Fruit fly (Drosophila melanogaster): ENCODE data around the gene CG3176.
A peak's percentile ranks its signal among the peaks of the same experiment; 100 is the strongest.

The CG3176 gene

dm6 chrX:526479-527071, 44.9 kb downstream of the CG3176 start (continued):
- TF ChIP-seq bsh (GFP tag; optimal IDR thresholded peaks at IDR 0.05) (peak in 1 of 2 experiments; percentile 59), Xrp1 (GFP tag; IDR thresholded peaks at IDR 0.05) (peak; percentile 89), sens (GFP tag) (peak; percentile 95), CG13894 (tag; optimal IDR thresholded peaks at IDR 0.05) (peak; percentile 25), ind (GFP tag; optimal IDR thresholded peaks at IDR 0.05) (no peak), CG8359 (GFP tag; optimal IDR thresholded peaks at IDR 0.05; ENCODE audit: borderline replicate concordance) (peak; percentile 53), pros (GFP tag; optimal IDR thresholded peaks at IDR 0.05) (peak; percentile 75), eve (GFP tag; optimal IDR thresholded peaks at IDR 0.05) (peak in 1 of 2 experiments; percentile 93), CG15514 (GFP tag; optimal IDR thresholded peaks at IDR 0.05) (no peak), dm (GFP tag; optimal IDR thresholded peaks at IDR 0.05) (peak; percentile 47), E2f2 (GFP tag; IDR thresholded peaks at IDR 0.05) (no peak), CG31441 (GFP tag; IDR thresholded peaks at IDR 0.05) (peak; percentile 66), CG9609 (GFP tag; optimal IDR thresholded peaks at IDR 0.05) (peak; percentile 47), pfk (GFP tag; optimal IDR thresholded peaks at IDR 0.05) (peak; percentile 53), CG10959 (GFP tag; IDR thresholded peaks at IDR 0.05) (peak; percentile 91), vvl (GFP tag; IDR thresholded peaks at IDR 0.05) (peak; percentile 28; the same call in 1 of the 2 replicates), CG12391 (tag; optimal IDR thresholded peaks at IDR 0.05) (peak; percentile 76), CG18476 (GFP tag; optimal IDR thresholded peaks at IDR 0.05) (peak; percentile 22), CG32767 (GFP tag; IDR thresholded peaks at IDR 0.05) (no peak), Scr (GFP tag; IDR thresholded peaks at IDR 0.05; ENCODE audit: partially characterized antibody) (no peak), gsb-n (tag; optimal IDR thresholded peaks at IDR 0.05) (peak; percentile 69), CG15696 (tag; optimal IDR thresholded peaks at IDR 0.05) (peak; percentile 96), CG30403 (GFP tag; optimal IDR thresholded peaks at IDR 0.05) (peak; percentile 45), CG17612 (GFP tag; IDR thresholded peaks at IDR 0.05) (no peak), vfl (GFP tag; optimal IDR thresholded peaks at IDR 0.05) (peak; percentile 62), Oli (tag; optimal IDR thresholded peaks at IDR 0.05) (peak; percentile 48), CG12236 (GFP tag; optimal IDR thresholded peaks at IDR 0.05) (peak; percentile 42), CG14050 (GFP tag; IDR thresholded peaks at IDR 0.05) (no peak), slp2 (GFP tag; optimal IDR thresholded peaks at IDR 0.05) (peak; percentile 55), CG16863 (GFP tag; optimal IDR thresholded peaks at IDR 0.05) (peak; percentile 64), az2 (GFP tag; optimal IDR thresholded peaks at IDR 0.05) (peak; percentile 43), CG11695 (GFP tag; IDR thresholded peaks at IDR 0.05) (0 out of 3 replicates have a peak, but pooled peaks have one; percentile 17), gfzf (GFP tag; optimal IDR thresholded peaks at IDR 0.05) (no peak), NK7.1 (GFP tag; optimal IDR thresholded peaks at IDR 0.05) (peak; percentile 4), Neu2 (GFP tag; optimal IDR thresholded peaks at IDR 0.05; ENCODE audit: borderline replicate concordance) (peak; percentile 88), ash1 (GFP tag; optimal IDR thresholded peaks at IDR 0.05) (no peak), fd102C (GFP tag; optimal IDR thresholded peaks at IDR 0.05) (peak; percentile 97), CG33557 (GFP tag; optimal IDR thresholded peaks at IDR 0.05) (peak; percentile 69), Kr (GFP tag; optimal IDR thresholded peaks at IDR 0.05) (peak; percentile 61), luna (GFP tag; optimal IDR thresholded peaks at IDR 0.05) (no peak), CG3163 (GFP tag; optimal IDR thresholded peaks at IDR 0.05) (peak; percentile 44), Hr3 (GFP tag; optimal IDR thresholded peaks at IDR 0.05) (peak; percentile 47), CG8924 (tag; optimal IDR thresholded peaks at IDR 0.05) (peak; percentile 78), chinmo (GFP tag; IDR thresholded peaks at IDR 0.05; ENCODE audit: partially characterized antibody) (no peak), CG7271 (tag; optimal IDR thresholded peaks at IDR 0.05) (peak; percentile 90), knrl (GFP tag; IDR thresholded peaks at IDR 0.05; ENCODE audit: partially characterized antibody) (no peak), dimm (GFP tag; IDR thresholded peaks at IDR 0.05) (no peak), da (GFP tag; optimal IDR thresholded peaks at IDR 0.05) (peak; percentile 59), ap (GFP tag; IDR thresholded peaks at IDR 0.05) (no peak), CG10462 (GFP tag; optimal IDR thresholded peaks at IDR 0.05) (peak; percentile 43)

Measured in whole organism, embryonic.